Worm (Caenorhabditis elegans) whole organism, young adult: Measurements from ENCODE around the gene T19C4.1.

Source experiments
- B0019.2 ChIP-seq: fragments of 200-800 bp; sonication (Bioruptor generic); conservative IDR thresholded peaks from 2 replicates; pipeline ENCODE4 v1.3.6; 2022; ENCODE audit warnings: missing genetic modification reagents, missing genetic modification characterization, missing compliant biosample characterization
- B0336.3 ChIP-seq: fragments of 200-800 bp; sonication (Bioruptor generic); IDR thresholded peaks from 2 replicates; pipeline ENCODE4 v1.3.6; 2022; ENCODE audit warnings: missing genetic modification characterization, missing compliant biosample characterization
- C06A6.2 ChIP-seq: fragments of 200-800 bp; sonication (Bioruptor generic); conservative IDR thresholded peaks from 2 replicates; pipeline ENCODE4 v1.3.6; 2022; ENCODE audit warnings: missing genetic modification characterization, missing compliant biosample characterization
- F37B4.10 ChIP-seq: fragments of 200-800 bp; sonication (Bioruptor generic); IDR thresholded peaks from 2 replicates; pipeline ENCODE4 v1.3.6; 2022; ENCODE audit warnings: missing genetic modification characterization, missing compliant biosample characterization
- F49E8.2 ChIP-seq: sonication (generic microtip); optimal IDR thresholded peaks from 3 replicates; lab custom pipeline; 2017; ENCODE audit warnings: missing genetic modification characterization, mild to moderate bottlenecking, missing compliant biosample characterization, antibody characterized with exemption, moderate library complexity; ENCODE audit not compliant: insufficient read depth
- F55B11.4 ChIP-seq: sonication (generic microtip); optimal IDR thresholded peaks from 2 replicates; lab custom pipeline; 2016; ENCODE audit warnings: missing compliant biosample characterization, missing genetic modification characterization, borderline replicate concordance; ENCODE audit not compliant: insufficient read depth
- K12H6.12 ChIP-seq: fragments of 200-800 bp; sonication (Bioruptor generic); optimal IDR thresholded peaks from 2 replicates; lab custom pipeline; 2018; ENCODE audit warnings: mild to moderate bottlenecking, missing genetic modification characterization, missing compliant biosample characterization
- ZK185.1 ChIP-seq: sonication (generic microtip); optimal IDR thresholded peaks from 2 replicates; lab custom pipeline; 2016; ENCODE audit warnings: mild to moderate bottlenecking, missing genetic modification characterization, missing compliant biosample characterization; ENCODE audit not compliant: poor library complexity, severe bottlenecking
- aptf-2 ChIP-seq: fragments of 200-800 bp; sonication (Bioruptor generic); conservative IDR thresholded peaks from 2 replicates; pipeline ENCODE4 v1.3.6; 2022; ENCODE audit warnings: missing genetic modification reagents, missing genetic modification characterization, missing compliant biosample characterization
- aptf-3 ChIP-seq: fragments of 200-800 bp; sonication (Bioruptor generic); IDR thresholded peaks from 2 replicates; pipeline ENCODE4 v1.3.6; 2022; ENCODE audit warnings: missing genetic modification characterization, missing compliant biosample characterization
- atf-7 ChIP-seq: sonication (generic microtip); optimal IDR thresholded peaks from 2 replicates; lab custom pipeline; 2017; ENCODE audit warnings: mild to moderate bottlenecking, missing genetic modification characterization, missing compliant biosample characterization
- attf-5 ChIP-seq: fragments of 200-800 bp; sonication (Bioruptor generic); optimal IDR thresholded peaks from 2 replicates; lab custom pipeline; 2018; ENCODE audit warnings: mild to moderate bottlenecking, missing genetic modification characterization, missing compliant biosample characterization
- attf-6 ChIP-seq: fragments of 200-800 bp; sonication (Bioruptor generic); IDR thresholded peaks from 2 replicates; pipeline ENCODE4 v1.3.6; 2022; ENCODE audit warnings: missing genetic modification reagents, missing genetic modification characterization, missing compliant biosample characterization
- bed-1 ChIP-seq: fragments of 200-800 bp; sonication (Bioruptor generic); IDR thresholded peaks from 2 replicates; pipeline ENCODE4 v1.3.6; 2022; ENCODE audit warnings: missing genetic modification reagents, missing genetic modification characterization, missing compliant biosample characterization
- ccch-3 ChIP-seq: fragments of 200-800 bp; sonication (Bioruptor generic); optimal IDR thresholded peaks from 2 replicates; lab custom pipeline; 2018; ENCODE audit warnings: mild to moderate bottlenecking, missing genetic modification characterization, missing compliant biosample characterization
- dpff-1 ChIP-seq: sonication (generic microtip); optimal IDR thresholded peaks from 2 replicates; lab custom pipeline; 2017; ENCODE audit warnings: mild to moderate bottlenecking, missing genetic modification characterization, missing compliant biosample characterization
- egl-44 ChIP-seq: fragments of 200-800 bp; sonication (Bioruptor generic); IDR thresholded peaks from 2 replicates; pipeline ENCODE4 v1.3.6; 2022; ENCODE audit warnings: missing genetic modification reagents, missing genetic modification characterization, missing compliant biosample characterization
- him-1 ChIP-seq: sonication (generic microtip); optimal IDR thresholded peaks from 2 replicates; lab custom pipeline; 2016; ENCODE audit warnings: missing genotype, missing genetic modification reagents, missing genetic modification characterization, missing compliant biosample characterization
- hlh-26 ChIP-seq: fragments of 200-800 bp; sonication (Bioruptor generic); conservative IDR thresholded peaks from 2 replicates; pipeline ENCODE4 v1.3.6; 2022; ENCODE audit warnings: missing genetic modification reagents, missing genetic modification characterization, missing compliant biosample characterization
- hmg-1.2 ChIP-seq: fragments of 200-800 bp; sonication (Bioruptor generic); IDR thresholded peaks from 2 replicates; pipeline ENCODE4 v1.3.6; 2022; ENCODE audit warnings: missing genetic modification reagents, missing genetic modification characterization, missing compliant biosample characterization
- hrde-1 ChIP-seq: sonication (generic microtip); optimal IDR thresholded peaks from 2 replicates; lab custom pipeline; 2016; ENCODE audit warnings: missing genetic modification characterization, mild to moderate bottlenecking, missing compliant biosample characterization, moderate library complexity, missing genotype, missing genetic modification reagents, borderline replicate concordance
- lin-35 ChIP-seq, 3 experiments: fragments of 150-350 bp in 2 of 3; sonication (generic microtip) in 1 of 3; optimal IDR thresholded peaks; 2 replicates each; lab custom pipeline; 2014 to 2018; ENCODE audit warnings: missing biosample characterization in 3 of 3, missing genetic modification characterization in 3 of 3, missing genetic modification reagents in 3 of 3
- mes-4 ChIP-seq: sonication (generic microtip); optimal IDR thresholded peaks from 2 replicates; lab custom pipeline; 2016; ENCODE audit warnings: missing genotype, missing genetic modification characterization, missing compliant biosample characterization
- nhr-27 ChIP-seq: fragments of 200-800 bp; sonication (Bioruptor generic); optimal IDR thresholded peaks from 2 replicates; lab custom pipeline; 2018; ENCODE audit warnings: mild to moderate bottlenecking, missing genetic modification characterization, moderate library complexity, missing compliant biosample characterization
- nhr-80 ChIP-seq: sonication (generic microtip); optimal IDR thresholded peaks from 2 replicates; lab custom pipeline; 2016; ENCODE audit warnings: missing genetic modification characterization, missing compliant biosample characterization
- pbrm-1 ChIP-seq: fragments of 200-800 bp; sonication (Bioruptor generic); IDR thresholded peaks from 2 replicates; pipeline ENCODE4 v1.3.6; 2022; ENCODE audit warnings: missing genetic modification reagents, missing genetic modification characterization, missing compliant biosample characterization
- pha-4 ChIP-seq: fragments of 150-350 bp; sonication (generic microtip); optimal IDR thresholded peaks from 2 replicates; lab custom pipeline; 2014; ENCODE audit warnings: missing biosample characterization, missing genetic modification reagents, missing genetic modification characterization
- sea-2 ChIP-seq: fragments of 200-800 bp; sonication (Bioruptor generic); IDR thresholded peaks from 2 replicates; pipeline ENCODE4 v1.3.6; 2022; ENCODE audit warnings: missing genetic modification characterization, missing compliant biosample characterization
- snpc-1.3 ChIP-seq: sonication (generic microtip); optimal IDR thresholded peaks from 2 replicates; lab custom pipeline; 2017; ENCODE audit warnings: missing genetic modification characterization, mild to moderate bottlenecking, missing compliant biosample characterization, antibody characterized with exemption, moderate library complexity, missing genotype, missing genetic modification reagents; ENCODE audit not compliant: insufficient read depth
- tbp1 ChIP-seq: fragments of 200-800 bp; sonication (Bioruptor generic); optimal IDR thresholded peaks from 2 replicates; lab custom pipeline; 2018; ENCODE audit warnings: mild to moderate bottlenecking, missing genetic modification characterization, missing compliant biosample characterization
- unc-62 ChIP-seq: fragments of 150-350 bp; optimal IDR thresholded peaks from 2 replicates; lab custom pipeline; 2014; ENCODE audit warnings: missing biosample characterization, missing genetic modification reagents, missing genetic modification characterization
- ztf-26 ChIP-seq: sonication (generic microtip); optimal IDR thresholded peaks from 2 replicates; lab custom pipeline; 2017; ENCODE audit warnings: missing genetic modification characterization, missing compliant biosample characterization
- ztf-28 ChIP-seq: fragments of 200-800 bp; sonication (Bioruptor generic); IDR thresholded peaks from 2 replicates; pipeline ENCODE4 v1.3.6; 2022; ENCODE audit warnings: missing genetic modification reagents, missing genetic modification characterization, missing compliant biosample characterization

The T19C4.1 gene

ce11 chrV:11127197-11127596, 22.3 kb upstream of the T19C4.1 start, which contains the start of gene jmjd-5:
Gene jmjd-5, plus strand, starts transcription at chrV:11127497.
- no peak for TF ChIP-seq nhr-27 (tag; lab: Kevin White, UChicago)
- no peak for TF ChIP-seq ztf-28 (GFP tag; lab: Robert Waterston, UW)
- no peak for TF ChIP-seq sea-2 (GFP tag; lab: Robert Waterston, UW)
- no peak for TF ChIP-seq aptf-2 (GFP tag; lab: Robert Waterston, UW)
- no peak for TF ChIP-seq B0019.2 (GFP tag; lab: Robert Waterston, UW)
- TF ChIP-seq hrde-1 (tag; lab: Kevin White, UChicago), result no peak
- no peak for TF ChIP-seq dpff-1 (tag; lab: Kevin White, UChicago)
- no peak for TF ChIP-seq F55B11.4
- no peak for TF ChIP-seq ztf-26 (tag; lab: Kevin White, UChicago)
- TF ChIP-seq pha-4 (tag; lab: Kevin White, UChicago), result no peak
- TF ChIP-seq mes-4 (tag; lab: Kevin White, UChicago), result no peak

ce11 chrV:11131801-11132200, 17.7 kb upstream of the T19C4.1 start:
- TF ChIP-seq bed-1 (GFP tag; lab: Robert Waterston, UW), result no peak
- TF ChIP-seq tbp1 (GFP tag; lab: Kevin White, UChicago), result no peak
- TF ChIP-seq hlh-26 (GFP tag; lab: Robert Waterston, UW), result no peak
- no peak for TF ChIP-seq attf-6
- TF ChIP-seq unc-62 (GFP tag; lab: Kevin White, UChicago), result no peak
- no peak for TF ChIP-seq B0336.3 (GFP tag; lab: Robert Waterston, UW)
- no peak for TF ChIP-seq egl-44
- TF ChIP-seq pbrm-1 (GFP tag; lab: Robert Waterston, UW), result no peak
- no peak for TF ChIP-seq ZK185.1 (tag; lab: Kevin White, UChicago)
- no peak for TF ChIP-seq C06A6.2 (GFP tag; lab: Robert Waterston, UW)
- no peak for TF ChIP-seq K12H6.12 (tag; lab: Kevin White, UChicago)
- no peak for TF ChIP-seq F49E8.2 (tag; lab: Kevin White, UChicago)
- no peak for TF ChIP-seq mes-4 (tag; lab: Kevin White, UChicago)
- TF ChIP-seq aptf-3 (GFP tag; lab: Robert Waterston, UW), result no peak
- TF ChIP-seq, all 124 proteins: peak for 0

ce11 chrV:11133516-11133915, 16.0 kb upstream of the T19C4.1 start:
- TF ChIP-seq F37B4.10, result no peak
- no peak for TF ChIP-seq lin-35 (GFP tag; optimal IDR thresholded peaks at IDR 0.05; lab: Kevin White, UChicago)
- no peak for TF ChIP-seq hmg-1.2
- TF ChIP-seq atf-7 (tag; lab: Kevin White, UChicago), result no peak

ce11 chrV:11134296-11134695, 15.2 kb upstream of the T19C4.1 start, which contains the start of gene glb-3:
Gene glb-3, plus strand, starts transcription at chrV:11134596.
- no peak for TF ChIP-seq snpc-1.3 (tag; lab: Kevin White, UChicago)
- TF ChIP-seq ccch-3, result no peak
- TF ChIP-seq hrde-1 (tag; lab: Kevin White, UChicago), result no peak

ce11 chrV:11140326-11140725, 9.2 kb upstream of the T19C4.1 start:
- TF ChIP-seq him-1 (tag; lab: Kevin White, UChicago) (no peak), nhr-80 (tag; lab: Kevin White, UChicago) (peak; percentile 44), hmg-1.2 (peak; percentile 19; the same call in 1 of the 2 replicates), attf-5 (GFP tag; lab: Kevin White, UChicago) (peak; percentile 47)
- TF ChIP-seq, all 124 proteins: peak for 3
